Fruit fly (Drosophila melanogaster) whole organism, embryonic: Measurements from ENCODE around the gene Plzf.

ENCODE experiments used
- Abd-B ChIP-seq: fragments of 200-800 bp; sonication (Bioruptor generic); optimal IDR thresholded peaks from 2 replicates; lab custom pipeline; 2018; ENCODE audit warnings: missing biosample characterization, mild to moderate bottlenecking, missing genetic modification characterization, moderate library complexity
- CG10267 ChIP-seq: fragments of 200-800 bp; sonication (Bioruptor generic); optimal IDR thresholded peaks from 2 replicates; lab custom pipeline; 2018; ENCODE audit warnings: missing biosample characterization, mild to moderate bottlenecking, missing genetic modification characterization, moderate library complexity
- CG10431 ChIP-seq: fragments of 200-800 bp; sonication (Bioruptor generic); optimal IDR thresholded peaks from 3 replicates; lab custom pipeline; 2018; ENCODE audit warnings: missing biosample characterization, mild to moderate bottlenecking, missing genetic modification characterization
- CG12659 ChIP-seq: fragments of 200-800 bp; sonication (Bioruptor generic); optimal IDR thresholded peaks from 3 replicates; lab custom pipeline; 2017; ENCODE audit warnings: mild to moderate bottlenecking, missing biosample characterization, missing genetic modification reagents, missing genetic modification characterization
- CG14667 ChIP-seq: fragments of 200-800 bp; sonication (Bioruptor generic); IDR thresholded peaks from 2 replicates; pipeline ENCODE4 v1.3.6; 2022; ENCODE audit warnings: missing biosample characterization, missing genetic modification characterization
- CG1529 ChIP-seq: fragments of 200-800 bp; sonication (Bioruptor generic); optimal IDR thresholded peaks from 3 replicates; lab custom pipeline; 2018; ENCODE audit warnings: missing biosample characterization, missing genetic modification characterization
- CG17359 ChIP-seq: fragments of 200-800 bp; sonication (Bioruptor generic); optimal IDR thresholded peaks from 3 replicates; lab custom pipeline; 2018; ENCODE audit warnings: missing biosample characterization, mild to moderate bottlenecking, missing genetic modification characterization, moderate library complexity
- CG17612 ChIP-seq: fragments of 200-800 bp; sonication (Bioruptor generic); IDR thresholded peaks from 2 replicates; pipeline ENCODE4 v1.3.6; 2022; ENCODE audit warnings: missing biosample characterization, missing genetic modification characterization
- CG1832 ChIP-seq: fragments of 200-800 bp; sonication (Bioruptor generic); optimal IDR thresholded peaks from 2 replicates; lab custom pipeline; 2017; ENCODE audit warnings: missing biosample characterization, mild to moderate bottlenecking, missing genetic modification characterization, inconsistent platforms
- CG18599 ChIP-seq: fragments of 200-800 bp; sonication (Bioruptor generic); optimal IDR thresholded peaks from 3 replicates; lab custom pipeline; 2017; ENCODE audit warnings: missing biosample characterization, missing genetic modification characterization, mild to moderate bottlenecking, moderate library complexity, missing genetic modification reagents
- CG2120 ChIP-seq: fragments of 200-800 bp; sonication (Bioruptor generic); optimal IDR thresholded peaks from 3 replicates; lab custom pipeline; 2016; ENCODE audit warnings: missing biosample characterization, missing genetic modification characterization
- CG30020 ChIP-seq: fragments of 200-800 bp; optimal IDR thresholded peaks from 2 replicates; lab custom pipeline; 2019; ENCODE audit warnings: missing biosample characterization, mild to moderate bottlenecking, missing genetic modification characterization, moderate library complexity
- CG30403 ChIP-seq: fragments of 200-800 bp; sonication (Bioruptor generic); optimal IDR thresholded peaks from 3 replicates; lab custom pipeline; 2016; ENCODE audit warnings: missing biosample characterization, missing genetic modification characterization
- CG3163 ChIP-seq: fragments of 200-800 bp; sonication (Bioruptor generic); optimal IDR thresholded peaks from 3 replicates; lab custom pipeline; 2016; ENCODE audit warnings: missing biosample characterization, missing genetic modification characterization
- CG4360 ChIP-seq: fragments of 200-800 bp; sonication (Bioruptor generic); IDR thresholded peaks from 2 replicates; pipeline ENCODE4 v1.3.6; 2022; ENCODE audit warnings: missing biosample characterization, missing genetic modification characterization
- CG4404 ChIP-seq: fragments of 200-800 bp; sonication (Bioruptor generic); IDR thresholded peaks from 2 replicates; pipeline ENCODE4 v1.3.6; 2022; ENCODE audit warnings: missing biosample characterization, missing genetic modification characterization
- CG4730 ChIP-seq: fragments of 200-800 bp; sonication (Bioruptor generic); IDR thresholded peaks from 2 replicates; pipeline ENCODE4 v1.3.6; 2022; ENCODE audit warnings: missing biosample characterization, missing genetic modification characterization
- CG5180 ChIP-seq: fragments of 200-800 bp; sonication (Bioruptor generic); optimal IDR thresholded peaks from 3 replicates; lab custom pipeline; 2017; ENCODE audit warnings: missing biosample characterization, missing genetic modification characterization, mild to moderate bottlenecking, moderate library complexity, missing genetic modification reagents
- CG6654 ChIP-seq: fragments of 200-800 bp; sonication (Bioruptor generic); optimal IDR thresholded peaks from 2 replicates; lab custom pipeline; 2017; ENCODE audit warnings: missing biosample characterization, mild to moderate bottlenecking, missing genetic modification characterization
- CG6854 ChIP-seq: fragments of 200-800 bp; sonication (Bioruptor generic); optimal IDR thresholded peaks from 3 replicates; lab custom pipeline; 2017; ENCODE audit warnings: missing biosample characterization, mild to moderate bottlenecking, missing genetic modification characterization
- CG8290 ChIP-seq, 3 experiments: fragments of 200-800 bp; sonication (Bioruptor generic); optimal IDR thresholded peaks; 2 replicates each; lab custom pipeline; 2016 to 2019; ENCODE audit warnings: missing biosample characterization in 3 of 3, missing genetic modification characterization in 3 of 3, mild to moderate bottlenecking in 2 of 3, moderate library complexity in 1 of 3
- CG8924 ChIP-seq: fragments of 200-800 bp; optimal IDR thresholded peaks from 3 replicates; lab custom pipeline; 2019; ENCODE audit warnings: missing biosample characterization, mild to moderate bottlenecking, missing genetic modification characterization, moderate library complexity
- Dad ChIP-seq: fragments of 200-800 bp; sonication (Bioruptor generic); optimal IDR thresholded peaks from 3 replicates; lab custom pipeline; 2016; ENCODE audit warnings: missing biosample characterization, missing genetic modification characterization
- Doc3 ChIP-seq: fragments of 200-800 bp; sonication (Bioruptor generic); IDR thresholded peaks from 3 replicates; pipeline ENCODE4 v1.3.6; 2022; ENCODE audit warnings: missing biosample characterization, missing genetic modification characterization; ENCODE audit not compliant: partially characterized antibody
- Dref ChIP-seq: fragments of 200-800 bp; sonication (Bioruptor generic); IDR thresholded peaks from 2 replicates; pipeline ENCODE4 v1.3.6; 2022; ENCODE audit warnings: missing biosample characterization, missing genetic modification characterization
- E2f1 ChIP-seq: fragments of 200-800 bp; sonication (Bioruptor generic); IDR thresholded peaks from 2 replicates; pipeline ENCODE4 v1.3.6; 2022; ENCODE audit warnings: missing biosample characterization, missing genetic modification characterization
- HLHmδ ChIP-seq: fragments of 200-800 bp; sonication (Bioruptor generic); optimal IDR thresholded peaks from 2 replicates; lab custom pipeline; 2018; ENCODE audit warnings: missing biosample characterization, mild to moderate bottlenecking, missing genetic modification characterization, moderate library complexity
- Hr51 ChIP-seq, 2 experiments: fragments of 200-800 bp; sonication (Bioruptor generic); optimal IDR thresholded peaks; 2 replicates in 1 of 2; 3 replicates in 1 of 2; lab custom pipeline; 2016 to 2018; ENCODE audit warnings: missing biosample characterization in 2 of 2, missing genetic modification characterization in 2 of 2, mild to moderate bottlenecking in 1 of 2, moderate library complexity in 1 of 2
- MTF-1 ChIP-seq: fragments of 200-800 bp; sonication (Bioruptor generic); optimal IDR thresholded peaks from 2 replicates; lab custom pipeline; 2018; ENCODE audit warnings: missing biosample characterization, mild to moderate bottlenecking, missing genetic modification characterization, borderline replicate concordance
- Neu2 ChIP-seq: fragments of 200-800 bp; sonication (Bioruptor generic); optimal IDR thresholded peaks from 3 replicates; lab custom pipeline; 2016; ENCODE audit warnings: missing biosample characterization, missing genetic modification characterization, borderline replicate concordance
- bigmax ChIP-seq: fragments of 200-800 bp; sonication (Bioruptor generic); optimal IDR thresholded peaks from 2 replicates; lab custom pipeline; 2018; ENCODE audit warnings: missing biosample characterization, mild to moderate bottlenecking, missing genetic modification characterization
- chif ChIP-seq, 2 experiments: fragments of 200-800 bp; sonication (Bioruptor generic); optimal IDR thresholded peaks; 3 replicates each; lab custom pipeline; 2016; ENCODE audit warnings: missing biosample characterization in 2 of 2, missing genetic modification characterization in 2 of 2
- chn ChIP-seq: fragments of 200-800 bp; sonication (Bioruptor generic); optimal IDR thresholded peaks from 2 replicates; lab custom pipeline; 2016; ENCODE audit warnings: missing biosample characterization, missing genetic modification characterization
- crc ChIP-seq: fragments of 200-800 bp; sonication (Bioruptor generic); optimal IDR thresholded peaks from 2 replicates; lab custom pipeline; 2016; ENCODE audit warnings: missing biosample characterization, missing genetic modification characterization
- crp ChIP-seq, 2 experiments: fragments of 200-800 bp; sonication (Bioruptor generic); optimal IDR thresholded peaks; 2 replicates in 1 of 2; 3 replicates in 1 of 2; lab custom pipeline; 2017; ENCODE audit warnings: missing biosample characterization in 2 of 2, missing genetic modification characterization in 2 of 2, mild to moderate bottlenecking in 1 of 2, moderate library complexity in 1 of 2
- dan ChIP-seq: fragments of 200-800 bp; sonication (Bioruptor generic); IDR thresholded peaks from 2 replicates; pipeline ENCODE4 v1.3.6; 2022; ENCODE audit warnings: missing biosample characterization, missing genetic modification characterization
- dmrt11E ChIP-seq: fragments of 200-800 bp; sonication (Bioruptor generic); optimal IDR thresholded peaks from 3 replicates; lab custom pipeline; 2018; ENCODE audit warnings: missing biosample characterization, mild to moderate bottlenecking, missing genetic modification characterization, moderate library complexity
- en ChIP-seq: fragments of 200-800 bp; sonication (Bioruptor generic); optimal IDR thresholded peaks from 2 replicates; lab custom pipeline; 2016; ENCODE audit warnings: missing biosample characterization, missing genetic modification characterization
- eyg ChIP-seq: fragments of 200-800 bp; sonication (Bioruptor generic); optimal IDR thresholded peaks from 3 replicates; lab custom pipeline; 2016; ENCODE audit warnings: missing biosample characterization, missing genetic modification characterization
- h ChIP-seq: fragments of >200 bp; optimal IDR thresholded peaks from 2 replicates; lab custom pipeline; 2017
- ind ChIP-seq: fragments of 200-800 bp; sonication (Bioruptor generic); optimal IDR thresholded peaks from 3 replicates; lab custom pipeline; 2016; ENCODE audit warnings: missing biosample characterization, missing genetic modification characterization
- insv ChIP-seq, 2 experiments: fragments of 200-800 bp; sonication (Bioruptor generic); optimal IDR thresholded peaks; 3 replicates each; lab custom pipeline; 2016 to 2018; ENCODE audit warnings: missing biosample characterization in 2 of 2, missing genetic modification characterization in 2 of 2
- odd ChIP-seq: fragments of 200-800 bp; sonication (Bioruptor generic); optimal IDR thresholded peaks from 2 replicates; lab custom pipeline; 2017; ENCODE audit warnings: missing biosample characterization, mild to moderate bottlenecking, missing genetic modification characterization
- peb ChIP-seq: fragments of 200-800 bp; sonication (Bioruptor generic); IDR thresholded peaks from 2 replicates; pipeline ENCODE4 v1.3.6; 2022; ENCODE audit warnings: missing biosample characterization, missing genetic modification characterization
- ranshi ChIP-seq: fragments of 200-800 bp; sonication (Bioruptor generic); IDR thresholded peaks from 2 replicates; pipeline ENCODE4 v1.3.6; 2022; ENCODE audit warnings: missing biosample characterization, missing genetic modification characterization
- sisA ChIP-seq: fragments of 200-800 bp; sonication (Bioruptor generic); IDR thresholded peaks from 2 replicates; pipeline ENCODE4 v1.3.6; 2022; ENCODE audit warnings: missing biosample characterization, missing genetic modification characterization
- slou ChIP-seq: fragments of 200-800 bp; sonication (Bioruptor generic); optimal IDR thresholded peaks from 3 replicates; lab custom pipeline; 2016; ENCODE audit warnings: missing biosample characterization, missing genetic modification characterization
- sr ChIP-seq: fragments of 200-800 bp; sonication (Bioruptor generic); IDR thresholded peaks from 3 replicates; pipeline ENCODE4 v1.3.6; 2022; ENCODE audit warnings: missing biosample characterization, missing genetic modification characterization
- tio ChIP-seq: fragments of 200-800 bp; sonication (Bioruptor generic); optimal IDR thresholded peaks from 2 replicates; lab custom pipeline; 2017; ENCODE audit warnings: missing biosample characterization, missing genetic modification characterization, inconsistent platforms
- unpg ChIP-seq: fragments of 200-800 bp; sonication (Bioruptor generic); optimal IDR thresholded peaks from 3 replicates; lab custom pipeline; 2018; ENCODE audit warnings: missing biosample characterization, mild to moderate bottlenecking, missing genetic modification characterization, moderate library complexity

The Plzf gene

DNA sequence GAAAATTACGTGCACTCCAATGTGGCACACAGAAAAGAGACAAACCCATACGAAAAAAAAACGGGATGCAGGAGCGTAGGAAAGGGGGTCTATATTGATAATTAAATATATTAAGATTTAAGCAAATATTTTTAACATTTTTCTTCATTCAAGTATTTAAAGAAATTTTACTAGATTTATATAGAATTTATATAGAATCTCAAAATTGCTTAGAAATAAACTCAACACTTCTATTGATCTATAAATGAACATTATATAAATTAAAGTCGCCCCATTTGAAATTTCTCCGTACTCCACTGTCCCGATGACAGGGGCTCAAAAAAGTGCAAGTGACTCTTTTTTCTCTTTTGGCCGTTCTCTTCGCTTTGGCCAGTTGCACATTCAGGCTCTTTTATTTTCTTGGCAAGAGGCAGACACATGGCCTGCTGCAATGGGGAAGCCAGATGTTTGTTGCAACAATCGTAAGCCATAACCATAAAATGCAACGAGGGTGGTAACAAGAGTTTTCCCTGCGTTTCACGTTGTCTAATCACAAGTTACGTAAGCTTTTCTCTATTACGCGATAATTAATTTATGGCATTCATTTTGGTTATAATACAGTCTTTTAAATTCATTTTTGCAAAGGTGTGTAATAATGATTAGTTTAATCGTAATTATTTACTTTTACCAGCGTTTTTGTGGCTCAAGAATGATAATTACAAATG is 17.1 kb upstream of the Plzf start (continued):
- TF ChIP-seq CG4730 (no peak), CG14667 (no peak), Doc3 (GFP tag; lab: Robert Waterston, UW) (no peak), CG3163 (GFP tag; lab: Kevin White, UChicago) (peak; percentile 71), MTF-1 (no peak), crp (GFP tag; optimal IDR thresholded peaks at IDR 0.05; lab: Kevin White, UChicago) (no peak), en (no peak), CG8290 (GFP tag; optimal IDR thresholded peaks at IDR 0.05; lab: Kevin White, UChicago) (no peak), CG8290 (tag; optimal IDR thresholded peaks at IDR 0.05; lab: Kevin White, UChicago) (no peak), chif (GFP tag; optimal IDR thresholded peaks at IDR 0.05; lab: Kevin White, UChicago) (no peak), tio (GFP tag; lab: Kevin White, UChicago) (no peak), E2f1 (GFP tag; lab: Robert Waterston, UW) (no peak), CG18599 (GFP tag; lab: Kevin White, UChicago) (no peak), CG10431 (GFP tag; lab: Kevin White, UChicago) (no peak), Dref (GFP tag; lab: Robert Waterston, UW) (no peak), insv (GFP tag; optimal IDR thresholded peaks at IDR 0.05; lab: Kevin White, UChicago) (no peak), dmrt11E (tag; lab: Kevin White, UChicago) (peak; percentile 83), Abd-B (GFP tag; lab: Kevin White, UChicago) (no peak), ind (GFP tag; lab: Kevin White, UChicago) (no peak), CG8924 (tag; lab: Kevin White, UChicago) (peak; percentile 53), dan (no peak), CG2120 (no peak), unpg (GFP tag; lab: Kevin White, UChicago) (peak; percentile 47), peb (GFP tag; lab: Robert Waterston, UW) (no peak), crc (GFP tag; lab: Kevin White, UChicago) (no peak), ranshi (GFP tag; lab: Robert Waterston, UW) (no peak), CG17612 (GFP tag; lab: Robert Waterston, UW) (no peak), h (lab: Kevin White, UChicago) (no peak), CG6854 (no peak), CG1529 (peak; percentile 24), CG30020 (peak; percentile 13), Dad (no peak), sisA (no peak), CG10267 (tag; lab: Kevin White, UChicago) (peak; percentile 64), chn (GFP tag; lab: Kevin White, UChicago) (no peak), HLHmδ (GFP tag; lab: Kevin White, UChicago) (no peak), CG17359 (tag; lab: Kevin White, UChicago) (peak; percentile 30), CG12659 (GFP tag; lab: Kevin White, UChicago) (no peak), sr (GFP tag; lab: Robert Waterston, UW) (no peak), CG6654 (no peak), CG30403 (GFP tag; lab: Kevin White, UChicago) (peak; percentile 11), eyg (GFP tag; lab: Kevin White, UChicago) (no peak), slou (GFP tag; lab: Kevin White, UChicago) (no peak), CG1832 (GFP tag; lab: Kevin White, UChicago) (no peak), CG4360 (GFP tag; lab: Robert Waterston, UW) (no peak), odd (GFP tag; lab: Kevin White, UChicago) (no peak), Hr51 (GFP tag; optimal IDR thresholded peaks at IDR 0.05; lab: Kevin White, UChicago) (no peak), bigmax (no peak), CG5180 (GFP tag; lab: Kevin White, UChicago) (no peak), Neu2 (no peak), CG4404 (GFP tag; lab: Robert Waterston, UW) (0 out of 2 replicates have a peak, but pooled peaks have one; percentile 39)
